Fruit fly (Drosophila melanogaster) whole organism, prepupa: Measurements from ENCODE around the gene TfIIFalpha.
A peak's percentile ranks its signal among the peaks of the same experiment; 100 is the strongest.

ENCODE experiments used
- Blimp-1 ChIP-seq: fragments of 200-800 bp; sonication (Bioruptor generic); optimal IDR thresholded peaks from 3 replicates; lab custom pipeline; 2017; ENCODE audit warnings: missing biosample characterization, missing genetic modification characterization, mild to moderate bottlenecking, moderate library complexity, missing genetic modification reagents
- CG10631 ChIP-seq: fragments of 200-800 bp; sonication (Bioruptor generic); optimal IDR thresholded peaks from 2 replicates; lab custom pipeline; 2016; ENCODE audit warnings: missing biosample characterization, missing genetic modification characterization
- CG10669 ChIP-seq: fragments of 200-800 bp; sonication (Bioruptor generic); optimal IDR thresholded peaks from 3 replicates; lab custom pipeline; 2018; ENCODE audit warnings: missing biosample characterization, mild to moderate bottlenecking, missing genetic modification characterization, moderate library complexity
- CG11762 ChIP-seq: fragments of 200-800 bp; sonication (Bioruptor generic); optimal IDR thresholded peaks from 3 replicates; lab custom pipeline; 2016; ENCODE audit warnings: missing biosample characterization, missing genetic modification characterization; ENCODE audit not compliant: insufficient read depth
- CG11902 ChIP-seq: fragments of 200-800 bp; sonication (Bioruptor generic); optimal IDR thresholded peaks from 3 replicates; lab custom pipeline; 2016; ENCODE audit warnings: missing biosample characterization, missing genetic modification characterization
- CG15336 ChIP-seq: fragments of 200-800 bp; sonication (Bioruptor generic); IDR thresholded peaks from 2 replicates; pipeline ENCODE4 v1.3.6; 2022; ENCODE audit warnings: missing biosample characterization, missing genetic modification characterization
- CG16779 ChIP-seq: fragments of 200-800 bp; sonication (Bioruptor generic); optimal IDR thresholded peaks from 3 replicates; lab custom pipeline; 2017; ENCODE audit warnings: missing biosample characterization, mild to moderate bottlenecking, missing genetic modification characterization
- CG3032 ChIP-seq: fragments of 200-800 bp; optimal IDR thresholded peaks from 2 replicates; lab custom pipeline; 2019; ENCODE audit warnings: missing biosample characterization, mild to moderate bottlenecking, missing genetic modification characterization, moderate library complexity
- CG34406 ChIP-seq: fragments of 200-800 bp; sonication (Bioruptor generic); optimal IDR thresholded peaks from 3 replicates; lab custom pipeline; 2016; ENCODE audit warnings: missing biosample characterization, missing genetic modification characterization
- CG3919 ChIP-seq: fragments of 200-800 bp; sonication (Bioruptor generic); optimal IDR thresholded peaks from 3 replicates; lab custom pipeline; 2016; ENCODE audit warnings: missing biosample characterization, missing genetic modification characterization
- CG6163 ChIP-seq: fragments of 200-800 bp; sonication (Bioruptor generic); IDR thresholded peaks from 3 replicates; pipeline ENCODE4 v1.3.6; 2022; ENCODE audit warnings: missing biosample characterization, missing genetic modification characterization
- CG6276 ChIP-seq: fragments of 200-800 bp; sonication (Bioruptor generic); optimal IDR thresholded peaks from 2 replicates; lab custom pipeline; 2017; ENCODE audit warnings: missing biosample characterization, mild to moderate bottlenecking, missing genetic modification characterization
- CG6792 ChIP-seq: fragments of 200-800 bp; sonication (Bioruptor generic); optimal IDR thresholded peaks from 3 replicates; lab custom pipeline; 2016; ENCODE audit warnings: missing biosample characterization, missing genetic modification characterization
- CG6808 ChIP-seq: fragments of 200-800 bp; sonication (Bioruptor generic); optimal IDR thresholded peaks from 3 replicates; lab custom pipeline; 2017; ENCODE audit warnings: missing biosample characterization, missing genetic modification characterization, mild to moderate bottlenecking, moderate library complexity, missing genetic modification reagents
- CG6854 ChIP-seq: fragments of 200-800 bp; sonication (Bioruptor generic); optimal IDR thresholded peaks from 2 replicates; lab custom pipeline; 2017; ENCODE audit warnings: missing biosample characterization, mild to moderate bottlenecking, missing genetic modification characterization
- CG7368 ChIP-seq: fragments of 200-800 bp; sonication (Bioruptor generic); optimal IDR thresholded peaks from 3 replicates; lab custom pipeline; 2016; ENCODE audit warnings: missing biosample characterization, missing genetic modification characterization
- CG8632 ChIP-seq: fragments of 200-800 bp; sonication (Bioruptor generic); optimal IDR thresholded peaks from 3 replicates; lab custom pipeline; 2016; ENCODE audit warnings: missing biosample characterization, missing genetic modification characterization
- CG9139 ChIP-seq: fragments of 200-800 bp; sonication (Bioruptor generic); optimal IDR thresholded peaks from 3 replicates; lab custom pipeline; 2017; ENCODE audit warnings: missing biosample characterization, mild to moderate bottlenecking, missing genetic modification characterization
- Eip75B ChIP-seq: fragments of 200-800 bp; sonication (Bioruptor generic); optimal IDR thresholded peaks from 3 replicates; lab custom pipeline; 2016; ENCODE audit warnings: missing biosample characterization, missing genetic modification characterization
- Eip78C ChIP-seq: fragments of 200-800 bp; sonication (Bioruptor generic); peaks from one replicate; lab custom pipeline; 2016; ENCODE audit warnings: missing biosample characterization, missing genetic modification characterization
- Eip93F ChIP-seq: fragments of 200-800 bp; sonication (Bioruptor generic); optimal IDR thresholded peaks from 2 replicates; lab custom pipeline; 2016; ENCODE audit warnings: missing biosample characterization, mild to moderate bottlenecking, missing genetic modification characterization
- Ets21C ChIP-seq: fragments of 200-800 bp; sonication (Bioruptor generic); optimal IDR thresholded peaks from 3 replicates; lab custom pipeline; 2016; ENCODE audit warnings: missing biosample characterization, missing genetic modification characterization
- Ets96B ChIP-seq: fragments of 200-800 bp; optimal IDR thresholded peaks from 2 replicates; lab custom pipeline; 2019; ENCODE audit warnings: missing biosample characterization, mild to moderate bottlenecking, missing genetic modification characterization, moderate library complexity
- Gug ChIP-seq: fragments of 200-800 bp; sonication (Bioruptor generic); IDR thresholded peaks from 2 replicates; pipeline ENCODE4 v1.3.6; 2022; ENCODE audit warnings: missing biosample characterization, missing genetic modification characterization
- Hr38 ChIP-seq: sonication (Bioruptor generic); optimal IDR thresholded peaks from 2 replicates; lab custom pipeline; 2016; ENCODE audit warnings: missing biosample characterization, missing genetic modification characterization
- Hr39 ChIP-seq: fragments of 200-800 bp; sonication (Bioruptor generic); optimal IDR thresholded peaks from 2 replicates; lab custom pipeline; 2016; ENCODE audit warnings: missing biosample characterization, missing genetic modification characterization
- Hr4 ChIP-seq: fragments of 200-800 bp; sonication (Bioruptor generic); optimal IDR thresholded peaks from 3 replicates; lab custom pipeline; 2016; ENCODE audit warnings: missing biosample characterization, missing genetic modification characterization
- Met ChIP-seq: fragments of 200-800 bp; sonication (Bioruptor generic); optimal IDR thresholded peaks from 3 replicates; lab custom pipeline; 2016; ENCODE audit warnings: missing biosample characterization, missing genetic modification characterization
- Sox102F ChIP-seq: fragments of 200-800 bp; sonication (Bioruptor generic); optimal IDR thresholded peaks from 2 replicates; lab custom pipeline; 2016; ENCODE audit warnings: missing biosample characterization, mild to moderate bottlenecking, missing genetic modification characterization
- Sox15 ChIP-seq: fragments of 200-800 bp; sonication (Bioruptor generic); optimal IDR thresholded peaks from 3 replicates; lab custom pipeline; 2016; ENCODE audit warnings: missing biosample characterization, missing genetic modification characterization
- acj6 ChIP-seq: fragments of 200-800 bp; sonication (Bioruptor generic); optimal IDR thresholded peaks from 3 replicates; lab custom pipeline; 2016; ENCODE audit warnings: missing biosample characterization, missing genetic modification characterization
- dsx ChIP-seq: fragments of 200-800 bp; optimal IDR thresholded peaks from 3 replicates; lab custom pipeline; 2019; ENCODE audit warnings: missing biosample characterization, mild to moderate bottlenecking, missing genetic modification characterization, moderate library complexity; ENCODE audit not compliant: poor library complexity, severe bottlenecking
- eg ChIP-seq: fragments of 200-800 bp; sonication (Bioruptor generic); IDR thresholded peaks from 3 replicates; pipeline ENCODE4 v1.3.6; 2022; ENCODE audit warnings: missing biosample characterization, missing genetic modification characterization
- esn ChIP-seq: fragments of 200-800 bp; sonication (Bioruptor generic); optimal IDR thresholded peaks from 2 replicates; lab custom pipeline; 2016; ENCODE audit warnings: missing biosample characterization, mild to moderate bottlenecking, missing genetic modification characterization, moderate library complexity
- fd59A ChIP-seq: fragments of 200-800 bp; sonication (Bioruptor generic); optimal IDR thresholded peaks from 2 replicates; lab custom pipeline; 2017; ENCODE audit warnings: missing biosample characterization, mild to moderate bottlenecking, missing genetic modification characterization, missing genetic modification reagents
- fkh ChIP-seq: fragments of 200-800 bp; sonication (Bioruptor generic); optimal IDR thresholded peaks from 3 replicates; lab custom pipeline; 2017; ENCODE audit warnings: missing biosample characterization, mild to moderate bottlenecking, missing genetic modification characterization, moderate library complexity
- net ChIP-seq: fragments of 200-800 bp; sonication (Bioruptor generic); optimal IDR thresholded peaks from 3 replicates; lab custom pipeline; 2016; ENCODE audit warnings: missing biosample characterization, missing genetic modification characterization
- spab ChIP-seq: fragments of 200-800 bp; sonication (Bioruptor generic); optimal IDR thresholded peaks from 2 replicates; lab custom pipeline; 2017; ENCODE audit warnings: missing biosample characterization, mild to moderate bottlenecking, missing genetic modification characterization, missing genetic modification reagents
- ss ChIP-seq, 2 experiments: fragments of 200-800 bp; sonication (Bioruptor generic); optimal IDR thresholded peaks; 2 replicates in 1 of 2; 3 replicates in 1 of 2; lab custom pipeline; 2017 to 2018; ENCODE audit warnings: mild to moderate bottlenecking in 2 of 2, missing biosample characterization in 2 of 2, missing genetic modification characterization in 2 of 2, moderate library complexity in 1 of 2
- svp ChIP-seq: fragments of 200-800 bp; sonication (Bioruptor generic); peaks from one replicate; lab custom pipeline; 2016; ENCODE audit warnings: missing biosample characterization, missing genetic modification characterization
- topi ChIP-seq: fragments of 200-800 bp; sonication (Bioruptor generic); optimal IDR thresholded peaks from 3 replicates; lab custom pipeline; 2016; ENCODE audit warnings: missing biosample characterization, missing genetic modification characterization

Gene TfIIFalpha

dm6 chr3R:6425454-6426156 is 45.3 kb downstream of the TfIIFalpha start (continued):
- peak; percentile 37 for TF ChIP-seq CG16779 (tag; lab: Kevin White, UChicago)
- TF ChIP-seq net = peak; percentile 37
- 0 out of 2 replicates have a peak, but pooled peaks have one; percentile 7 for TF ChIP-seq CG15336 (GFP tag; lab: Robert Waterston, UW)
- no peak for TF ChIP-seq Sox15 (GFP tag; lab: Kevin White, UChicago)
- TF ChIP-seq Blimp-1 (GFP tag; lab: Kevin White, UChicago) = no peak
- TF ChIP-seq Hr39 (GFP tag; lab: Kevin White, UChicago) = peak; percentile 38
- TF ChIP-seq CG6276 = peak; percentile 55
- peak; percentile 56 for TF ChIP-seq Sox102F (GFP tag; lab: Kevin White, UChicago)
- no peak for TF ChIP-seq CG11902 (GFP tag; lab: Kevin White, UChicago)
- TF ChIP-seq CG8632 = peak; percentile 25
- TF ChIP-seq Eip93F = no peak
- peak; percentile 31 for TF ChIP-seq acj6 (GFP tag; lab: Kevin White, UChicago)
- peak; percentile 55; the same call in 2 of the 3 replicates for TF ChIP-seq CG6163 (GFP tag; lab: Robert Waterston, UW)
- TF ChIP-seq CG10669 (GFP tag; lab: Kevin White, UChicago) = peak; percentile 16
- peak; percentile 40 for TF ChIP-seq CG11762 (GFP tag; lab: Kevin White, UChicago)
- peak; percentile 68 for TF ChIP-seq esn (GFP tag; lab: Kevin White, UChicago)
- peak; percentile 18 for TF ChIP-seq CG6808 (GFP tag; lab: Kevin White, UChicago)
- TF ChIP-seq CG9139 (GFP tag; lab: Kevin White, UChicago) = no peak
- TF ChIP-seq CG10631 = peak; percentile 54
- TF ChIP-seq Gug (GFP tag; lab: Robert Waterston, UW) = 0 out of 2 replicates have a peak, but pooled peaks have one; percentile 38
- TF ChIP-seq CG34406 (GFP tag; lab: Kevin White, UChicago) = no peak
- peak; percentile 52 for TF ChIP-seq Hr4 (GFP tag; lab: Kevin White, UChicago)

- TF ChIP-seq Blimp-1 (GFP tag; lab: Kevin White, UChicago) (no peak), CG15336 (GFP tag; lab: Robert Waterston, UW) (peak; percentile 36; the same call in 1 of the 2 replicates), CG34406 (GFP tag; lab: Kevin White, UChicago) (no peak), CG6163 (GFP tag; lab: Robert Waterston, UW) (peak; percentile 58; the same call in 1 of the 3 replicates), Eip78C (peak; percentile 72), svp (peak; percentile 74), eg (GFP tag; lab: Robert Waterston, UW) (peak; percentile 24; the same call in 1 of the 3 replicates), fkh (peak; percentile 59), CG3919 (no peak)
These were observed 46.1 kb downstream of the TfIIFalpha start for dm6 chr3R:6426173-6426899.

dm6 chr3R:6427619-6428378 is 47.5 kb downstream of the TfIIFalpha start:
- TF ChIP-seq Gug (GFP tag; lab: Robert Waterston, UW) (no peak), dsx (GFP tag; lab: Kevin White, UChicago) (peak; percentile 15), ss (GFP tag; optimal IDR thresholded peaks at IDR 0.05; lab: Kevin White, UChicago) (peak; percentile 17 to 26), CG6276 (peak; percentile 9), Eip75B (GFP tag; lab: Kevin White, UChicago) (peak; percentile 47), fd59A (peak; percentile 26), CG3032 (tag; lab: Kevin White, UChicago) (peak; percentile 59), CG6854 (no peak), Ets96B (tag; lab: Kevin White, UChicago) (peak; percentile 61), CG6163 (GFP tag; lab: Robert Waterston, UW) (peak; percentile 74; the same call in 2 of the 3 replicates), Hr38 (GFP tag; lab: Kevin White, UChicago) (no peak), CG7368 (GFP tag; lab: Kevin White, UChicago) (peak; percentile 13), spab (GFP tag; lab: Kevin White, UChicago) (peak; percentile 29), Sox102F (GFP tag; lab: Kevin White, UChicago) (peak; percentile 35), Eip93F (no peak), topi (GFP tag; lab: Kevin White, UChicago) (peak; percentile 43), fkh (no peak), CG3919 (peak; percentile 52), svp (peak; percentile 71), eg (GFP tag; lab: Robert Waterston, UW) (peak; percentile 34; the same call in 1 of the 3 replicates), CG6792 (GFP tag; lab: Kevin White, UChicago) (peak; percentile 51), Met (peak; percentile 63), Ets21C (GFP tag; lab: Kevin White, UChicago) (peak; percentile 23), net (peak; percentile 14), esn (GFP tag; lab: Kevin White, UChicago) (peak; percentile 72)
